Worm (Caenorhabditis elegans) whole organism, L4/young adult: ENCODE results near the gene syd-1.

Source experiments
- W03F9.2 ChIP-seq: fragments of 150-350 bp; optimal IDR thresholded peaks from 2 replicates; lab custom pipeline; 2014; ENCODE audit warnings: missing biosample characterization, missing genetic modification characterization
- dao-5 ChIP-seq: sonication (generic microtip); optimal IDR thresholded peaks from 2 replicates; lab custom pipeline; 2016; ENCODE audit warnings: missing genotype, missing genetic modification characterization, moderate library complexity, missing compliant biosample characterization
- him-1 ChIP-seq: sonication (generic microtip); optimal IDR thresholded peaks from 2 replicates; lab custom pipeline; 2016; ENCODE audit warnings: missing genotype, missing genetic modification reagents, missing genetic modification characterization, missing compliant biosample characterization

The syd-1 gene

ce11 chrII:7549035-7549434, 45.7 kb downstream of the syd-1 start, which contains the start of gene tph-1:
Gene tph-1 (plus strand): TSS chrII:7549335.
- no peak for TF ChIP-seq W03F9.2 (tag; lab: Kevin White, UChicago)
- no peak for TF ChIP-seq dao-5 (tag; lab: Kevin White, UChicago)
- no peak for TF ChIP-seq him-1 (tag; lab: Kevin White, UChicago)

ce11 chrII:7548044-7548443, 46.7 kb downstream of the syd-1 start, which contains the start of gene fbxa-224:
Gene fbxa-224 (minus strand): TSS chrII:7548144.
- TF ChIP-seq dao-5 (tag; lab: Kevin White, UChicago) (no peak), him-1 (tag; lab: Kevin White, UChicago) (no peak)

ce11 chrII:7547269-7547668, 47.4 kb downstream of the syd-1 start:
- no peak for TF ChIP-seq W03F9.2 (tag; lab: Kevin White, UChicago)
- no peak for TF ChIP-seq him-1 (tag; lab: Kevin White, UChicago)
- no peak for TF ChIP-seq dao-5 (tag; lab: Kevin White, UChicago)

ce11 chrII:7545364-7545763, 49.3 kb downstream of the syd-1 start:
- TF ChIP-seq him-1 (tag; lab: Kevin White, UChicago) (no peak), W03F9.2 (tag; lab: Kevin White, UChicago) (no peak), dao-5 (tag; lab: Kevin White, UChicago) (no peak)

ce11 chrII:7544782-7545181, 49.9 kb downstream of the syd-1 start:
- TF ChIP-seq dao-5 (tag; lab: Kevin White, UChicago) (no peak), W03F9.2 (tag; lab: Kevin White, UChicago) (no peak), him-1 (tag; lab: Kevin White, UChicago) (no peak)

ce11 chrII:7543808-7544207, 50.9 kb downstream of the syd-1 start, which contains the start of gene rol-8:
Gene rol-8 (plus strand): TSS chrII:7544108.
- no peak for TF ChIP-seq W03F9.2 (tag; lab: Kevin White, UChicago)
- no peak for TF ChIP-seq him-1 (tag; lab: Kevin White, UChicago)
- TF ChIP-seq dao-5 (tag; lab: Kevin White, UChicago), result no peak

ce11 chrII:7542952-7543351, 51.8 kb downstream of the syd-1 start:
- TF ChIP-seq dao-5 (tag; lab: Kevin White, UChicago) (no peak), W03F9.2 (tag; lab: Kevin White, UChicago) (no peak), him-1 (tag; lab: Kevin White, UChicago) (no peak)

- TF ChIP-seq him-1 (tag; lab: Kevin White, UChicago), result no peak
- no peak for TF ChIP-seq dao-5 (tag; lab: Kevin White, UChicago)
These were observed 57.0 kb downstream of the syd-1 start, which contains the start of gene nfi-1 for ce11 chrII:7537603-7538230. Gene nfi-1 (plus strand): TSS chrII:7538180.
